Worm (Caenorhabditis elegans) whole organism, young adult: ENCODE results near the gene ndub-8.

Experiments
- F22D6.2 ChIP-seq: sonication (generic microtip); optimal IDR thresholded peaks from 2 replicates; lab custom pipeline; 2016; ENCODE audit warnings: mild to moderate bottlenecking, missing genetic modification characterization, missing compliant biosample characterization
- F49E8.2 ChIP-seq: sonication (generic microtip); optimal IDR thresholded peaks from 3 replicates; lab custom pipeline; 2017; ENCODE audit warnings: missing genetic modification characterization, mild to moderate bottlenecking, missing compliant biosample characterization, antibody characterized with exemption, moderate library complexity; ENCODE audit not compliant: insufficient read depth
- F57A8.1 ChIP-seq: fragments of 200-800 bp; sonication (Bioruptor generic); optimal IDR thresholded peaks from 2 replicates; lab custom pipeline; 2018; ENCODE audit warnings: mild to moderate bottlenecking, missing genetic modification characterization, moderate library complexity, missing compliant biosample characterization
- ama-1 ChIP-seq, 3 experiments: fragments of 150-350 bp in 1 of 3; sonication (generic microtip) in 2 of 3; optimal IDR thresholded peaks; 2 replicates each; lab custom pipeline; 2014 to 2018; ENCODE audit warnings: missing biosample characterization in 2 of 3, missing genetic modification characterization in 2 of 3, missing genetic modification reagents in 2 of 3
- atf-7 ChIP-seq: sonication (generic microtip); optimal IDR thresholded peaks from 2 replicates; lab custom pipeline; 2017; ENCODE audit warnings: mild to moderate bottlenecking, missing genetic modification characterization, missing compliant biosample characterization
- ceh-40 ChIP-seq: fragments of 200-800 bp; sonication (Bioruptor generic); IDR thresholded peaks from 2 replicates; pipeline ENCODE4 v1.3.6; 2022; ENCODE audit warnings: missing genetic modification characterization, missing compliant biosample characterization
- die-1 ChIP-seq: sonication (generic microtip); optimal IDR thresholded peaks from 2 replicates; lab custom pipeline; 2016; ENCODE audit warnings: missing genotype, mild to moderate bottlenecking, missing genetic modification characterization, missing compliant biosample characterization
- hlh-12 ChIP-seq: sonication (generic microtip); optimal IDR thresholded peaks from 2 replicates; lab custom pipeline; 2016; ENCODE audit warnings: missing genetic modification characterization, missing compliant biosample characterization
- hsf-1 ChIP-seq: fragments of 200-800 bp; sonication (Bioruptor generic); IDR thresholded peaks from 2 replicates; pipeline ENCODE4 v1.3.6; 2022; ENCODE audit warnings: missing genetic modification reagents, missing genetic modification characterization, missing compliant biosample characterization
- lin-35 ChIP-seq, 3 experiments: fragments of 150-350 bp in 2 of 3; sonication (generic microtip) in 1 of 3; optimal IDR thresholded peaks; 2 replicates each; lab custom pipeline; 2014 to 2018; ENCODE audit warnings: missing biosample characterization in 3 of 3, missing genetic modification characterization in 3 of 3, missing genetic modification reagents in 3 of 3
- sea-2 ChIP-seq: fragments of 200-800 bp; sonication (Bioruptor generic); IDR thresholded peaks from 2 replicates; pipeline ENCODE4 v1.3.6; 2022; ENCODE audit warnings: missing genetic modification characterization, missing compliant biosample characterization
- zim-3 ChIP-seq: sonication (generic microtip); optimal IDR thresholded peaks from 2 replicates; lab custom pipeline; 2017; ENCODE audit warnings: mild to moderate bottlenecking, missing genetic modification characterization, moderate library complexity, missing compliant biosample characterization

DNA sequence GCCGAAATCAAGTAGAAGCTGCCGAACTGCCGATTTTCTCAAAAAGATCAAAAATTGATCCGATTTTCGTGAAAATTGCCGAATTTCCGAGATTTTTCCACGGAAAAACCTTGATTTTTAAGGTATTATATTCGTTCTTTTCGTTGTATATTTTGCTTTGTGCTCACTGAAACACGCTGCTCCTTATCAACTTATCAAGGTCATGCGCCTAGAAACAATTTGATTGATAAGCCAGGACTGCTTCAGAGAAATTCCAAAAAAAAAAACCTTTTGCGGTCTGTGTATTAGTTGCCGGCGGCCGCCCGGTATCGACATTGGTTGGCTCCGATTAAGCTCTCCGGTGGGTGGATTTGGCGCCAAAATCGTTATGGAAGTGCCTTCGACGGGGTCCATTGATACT is 10.2 kb upstream of the ndub-8 start:
- TF ChIP-seq ceh-40 (GFP tag; lab: Robert Waterston, UW) (no peak), lin-35 (GFP tag; optimal IDR thresholded peaks at IDR 0.05; lab: Kevin White, UChicago) (no peak), zim-3 (tag; lab: Kevin White, UChicago) (no peak), sea-2 (GFP tag; lab: Robert Waterston, UW) (no peak), hlh-12 (tag; lab: Kevin White, UChicago) (no peak), atf-7 (no peak), hsf-1 (GFP tag; lab: Robert Waterston, UW) (no peak), F22D6.2 (tag; lab: Kevin White, UChicago) (no peak), ama-1 (optimal IDR thresholded peaks at IDR 0.05; lab: Kevin White, UChicago) (no peak), ama-1 (GFP tag; optimal IDR thresholded peaks at IDR 0.05; lab: Kevin White, UChicago) (no peak), F49E8.2 (tag; lab: Kevin White, UChicago) (no peak), F57A8.1 (GFP tag; lab: Kevin White, UChicago) (no peak), die-1 (tag; lab: Kevin White, UChicago) (no peak)
